Worm (Caenorhabditis elegans) whole organism, mixed stage, embryonic: ENCODE data around the gene C16B8.2.

ENCODE experiments used
- blmp-1 ChIP-seq: fragments of 150-350 bp; optimal IDR thresholded peaks from 2 replicates; lab custom pipeline; 2014; ENCODE audit warnings: missing biosample characterization, missing genetic modification characterization
- elt-1 ChIP-seq: sonication (generic microtip); optimal IDR thresholded peaks from 2 replicates; lab custom pipeline; 2017; ENCODE audit warnings: missing genetic modification characterization, mild to moderate bottlenecking, missing compliant biosample characterization, antibody characterized with exemption, moderate library complexity, borderline replicate concordance; ENCODE audit not compliant: insufficient read depth
- elt-3 ChIP-seq: fragments of 150-350 bp; optimal IDR thresholded peaks from 2 replicates; lab custom pipeline; 2014; ENCODE audit warnings: missing biosample characterization, missing genetic modification characterization
- lsy-2 ChIP-seq: fragments of 150-350 bp; optimal IDR thresholded peaks from 2 replicates; lab custom pipeline; 2014; ENCODE audit warnings: missing biosample characterization, missing genetic modification characterization
- nhr-76 ChIP-seq: sonication (generic microtip); optimal IDR thresholded peaks from 2 replicates; lab custom pipeline; 2017; ENCODE audit warnings: missing biosample characterization, missing genetic modification characterization
- unc-62 ChIP-seq: fragments of 150-350 bp; optimal IDR thresholded peaks from 2 replicates; lab custom pipeline; 2014; ENCODE audit warnings: missing biosample characterization, missing genetic modification reagents, missing genetic modification characterization

- TF ChIP-seq blmp-1 (tag; lab: Kevin White, UChicago) (no peak), lsy-2 (tag; lab: Kevin White, UChicago) (no peak), elt-1 (tag; lab: Kevin White, UChicago) (no peak), unc-62 (no peak), elt-3 (tag; lab: Kevin White, UChicago) (no peak), nhr-76 (tag; lab: Kevin White, UChicago) (no peak)
Observed at ce11 chrX:3990495-3990894, 24.3 kb upstream of the C16B8.2 start.
